Worm (Caenorhabditis elegans): ENCODE data around the gene ugt-60.

ce11 chrIII:9639281-9640050, 39.4 kb downstream of the ugt-60 start:
- TF ChIP-seq ref-1 (GFP tag; conservative IDR thresholded peaks at IDR 0.05), result no peak
- TF ChIP-seq tab-1 (GFP tag; IDR thresholded peaks at IDR 0.05), result no peak
- TF ChIP-seq T22C8.4 (GFP tag; IDR thresholded peaks at IDR 0.05), result no peak
- TF ChIP-seq flt-1 (GFP tag; IDR thresholded peaks at IDR 0.05), result no peak
- TF ChIP-seq ztf-23 (GFP tag; IDR thresholded peaks at IDR 0.05), result no peak
- TF ChIP-seq med-1 (GFP tag; optimal IDR thresholded peaks at IDR 0.05; ENCODE audit: insufficient read depth), result no peak
- TF ChIP-seq klf-2 (GFP tag; conservative IDR thresholded peaks at IDR 0.05), result no peak
- TF ChIP-seq ztf-29 (GFP tag; IDR thresholded peaks at IDR 0.05), result no peak

All from whole organism, midembryonic.